Fruit fly (Drosophila melanogaster): ENCODE measurements around the gene CG4942.

- no peak for TF ChIP-seq CTCF (optimal IDR thresholded peaks at IDR 0.05)
- no peak for TF ChIP-seq CG8478 (optimal IDR thresholded peaks at IDR 0.05)
These were observed 49.3 kb upstream of the CG4942 start for dm6 chr3L:9023627-9024026.
